Worm (Caenorhabditis elegans) whole organism, young adult: ENCODE results near the gene Y38E10A.28.

ENCODE experiments used
- T07F8.4 ChIP-seq: sonication (generic microtip); optimal IDR thresholded peaks from 2 replicates; lab custom pipeline; 2016; ENCODE audit warnings: mild to moderate bottlenecking, missing genetic modification characterization, moderate library complexity, missing compliant biosample characterization
- Y53G8AR.9 ChIP-seq: fragments of 200-800 bp; sonication (Bioruptor generic); conservative IDR thresholded peaks from 2 replicates; pipeline ENCODE4 v1.3.6; 2022; ENCODE audit warnings: missing genetic modification reagents, missing genetic modification characterization, missing compliant biosample characterization
- Y56A3A.18 ChIP-seq: fragments of 200-800 bp; sonication (Bioruptor generic); IDR thresholded peaks from 2 replicates; pipeline ENCODE4 v1.3.6; 2022; ENCODE audit warnings: missing genetic modification reagents, missing genetic modification characterization, missing compliant biosample characterization
- Y67H2A.10 ChIP-seq: fragments of 200-800 bp; sonication (Bioruptor generic); conservative IDR thresholded peaks from 2 replicates; pipeline ENCODE4 v1.3.6; 2022; ENCODE audit warnings: missing genetic modification reagents, missing genetic modification characterization, missing compliant biosample characterization
- ZK185.1 ChIP-seq: sonication (generic microtip); optimal IDR thresholded peaks from 2 replicates; lab custom pipeline; 2016; ENCODE audit warnings: mild to moderate bottlenecking, missing genetic modification characterization, missing compliant biosample characterization; ENCODE audit not compliant: poor library complexity, severe bottlenecking
- aptf-3 ChIP-seq: fragments of 200-800 bp; sonication (Bioruptor generic); IDR thresholded peaks from 2 replicates; pipeline ENCODE4 v1.3.6; 2022; ENCODE audit warnings: missing genetic modification characterization, missing compliant biosample characterization
- athp-1 ChIP-seq: sonication (generic microtip); optimal IDR thresholded peaks from 2 replicates; lab custom pipeline; 2017; ENCODE audit warnings: mild to moderate bottlenecking, missing genetic modification characterization, missing compliant biosample characterization
- attf-3 ChIP-seq: fragments of 200-800 bp; sonication (Bioruptor generic); conservative IDR thresholded peaks from 2 replicates; pipeline ENCODE4 v1.3.6; 2022; ENCODE audit warnings: missing genetic modification reagents, missing genetic modification characterization, missing compliant biosample characterization
- attf-5 ChIP-seq: fragments of 200-800 bp; sonication (Bioruptor generic); optimal IDR thresholded peaks from 2 replicates; lab custom pipeline; 2018; ENCODE audit warnings: mild to moderate bottlenecking, missing genetic modification characterization, missing compliant biosample characterization
- attf-6 ChIP-seq: fragments of 200-800 bp; sonication (Bioruptor generic); IDR thresholded peaks from 2 replicates; pipeline ENCODE4 v1.3.6; 2022; ENCODE audit warnings: missing genetic modification reagents, missing genetic modification characterization, missing compliant biosample characterization
- ccch-3 ChIP-seq: fragments of 200-800 bp; sonication (Bioruptor generic); optimal IDR thresholded peaks from 2 replicates; lab custom pipeline; 2018; ENCODE audit warnings: mild to moderate bottlenecking, missing genetic modification characterization, missing compliant biosample characterization
- ceh-91 ChIP-seq: fragments of 200-800 bp; sonication (Bioruptor generic); IDR thresholded peaks from 2 replicates; pipeline ENCODE4 v1.3.6; 2022; ENCODE audit warnings: missing genetic modification reagents, missing genetic modification characterization, missing compliant biosample characterization
- die-1 ChIP-seq: sonication (generic microtip); optimal IDR thresholded peaks from 2 replicates; lab custom pipeline; 2016; ENCODE audit warnings: missing genotype, mild to moderate bottlenecking, missing genetic modification characterization, missing compliant biosample characterization
- efl-1 ChIP-seq: fragments of 150-350 bp; optimal IDR thresholded peaks from 2 replicates; lab custom pipeline; 2014; ENCODE audit warnings: missing biosample characterization, missing genetic modification reagents, missing genetic modification characterization
- egrh-3 ChIP-seq: fragments of 200-800 bp; sonication (Bioruptor generic); IDR thresholded peaks from 2 replicates; pipeline ENCODE4 v1.3.6; 2022; ENCODE audit warnings: missing genetic modification reagents, missing genetic modification characterization, missing compliant biosample characterization
- ekl-4 ChIP-seq: fragments of 200-800 bp; sonication (Bioruptor generic); IDR thresholded peaks from 2 replicates; pipeline ENCODE4 v1.3.6; 2022; ENCODE audit warnings: missing genetic modification reagents, missing genetic modification characterization, missing compliant biosample characterization
- ets-4 ChIP-seq: fragments of 200-800 bp; sonication (Bioruptor generic); optimal IDR thresholded peaks from 2 replicates; lab custom pipeline; 2018; ENCODE audit warnings: mild to moderate bottlenecking, missing genetic modification characterization, missing compliant biosample characterization
- gei-17 ChIP-seq: fragments of 200-800 bp; sonication (Bioruptor generic); optimal IDR thresholded peaks from 2 replicates; lab custom pipeline; 2018; ENCODE audit warnings: mild to moderate bottlenecking, missing genetic modification characterization, missing compliant biosample characterization
- him-1 ChIP-seq: sonication (generic microtip); optimal IDR thresholded peaks from 2 replicates; lab custom pipeline; 2016; ENCODE audit warnings: missing genotype, missing genetic modification reagents, missing genetic modification characterization, missing compliant biosample characterization
- hlh-26 ChIP-seq: fragments of 200-800 bp; sonication (Bioruptor generic); conservative IDR thresholded peaks from 2 replicates; pipeline ENCODE4 v1.3.6; 2022; ENCODE audit warnings: missing genetic modification reagents, missing genetic modification characterization, missing compliant biosample characterization
- hmg-1.2 ChIP-seq: fragments of 200-800 bp; sonication (Bioruptor generic); IDR thresholded peaks from 2 replicates; pipeline ENCODE4 v1.3.6; 2022; ENCODE audit warnings: missing genetic modification reagents, missing genetic modification characterization, missing compliant biosample characterization
- hsf-1 ChIP-seq: fragments of 200-800 bp; sonication (Bioruptor generic); IDR thresholded peaks from 2 replicates; pipeline ENCODE4 v1.3.6; 2022; ENCODE audit warnings: missing genetic modification reagents, missing genetic modification characterization, missing compliant biosample characterization
- lag-1 ChIP-seq: fragments of 200-800 bp; sonication (Bioruptor generic); IDR thresholded peaks from 2 replicates; pipeline ENCODE4 v1.3.6; 2022; ENCODE audit warnings: missing genetic modification reagents, missing genetic modification characterization, missing compliant biosample characterization
- let-607 ChIP-seq, 2 experiments: fragments of 200-800 bp in 1 of 2; sonication (Bioruptor generic) in 1 of 2; sonication (generic microtip) in 1 of 2; optimal IDR thresholded peaks; 2 replicates each; lab custom pipeline; 2016 to 2018; ENCODE audit warnings: mild to moderate bottlenecking in 2 of 2, missing compliant biosample characterization in 2 of 2, missing genetic modification characterization in 2 of 2, moderate library complexity in 2 of 2, missing genotype in 1 of 2
- lin-26 ChIP-seq: fragments of 200-800 bp; sonication (Bioruptor generic); IDR thresholded peaks from 2 replicates; pipeline ENCODE4 v1.3.6; 2022; ENCODE audit warnings: missing genetic modification reagents, missing genetic modification characterization, missing compliant biosample characterization
- madf-6 ChIP-seq: fragments of 200-800 bp; sonication (Bioruptor generic); IDR thresholded peaks from 2 replicates; pipeline ENCODE4 v1.3.6; 2022; ENCODE audit warnings: missing genetic modification reagents, missing genetic modification characterization, missing compliant biosample characterization
- madf-8 ChIP-seq: fragments of 200-800 bp; sonication (Bioruptor generic); conservative IDR thresholded peaks from 2 replicates; pipeline ENCODE4 v1.3.6; 2022; ENCODE audit warnings: missing genetic modification reagents, missing genetic modification characterization, missing compliant biosample characterization
- mcd-1 ChIP-seq: fragments of 200-800 bp; sonication (Bioruptor generic); IDR thresholded peaks from 2 replicates; pipeline ENCODE4 v1.3.6; 2022; ENCODE audit warnings: missing genetic modification reagents, missing genetic modification characterization, missing compliant biosample characterization
- mel-28 ChIP-seq: sonication (generic microtip); optimal IDR thresholded peaks from 2 replicates; lab custom pipeline; 2016; ENCODE audit warnings: borderline replicate concordance, mild to moderate bottlenecking, missing genetic modification characterization, missing compliant biosample characterization
- nfyb-1 ChIP-seq: fragments of 200-800 bp; sonication (Bioruptor generic); IDR thresholded peaks from 2 replicates; pipeline ENCODE4 v1.3.6; 2022; ENCODE audit warnings: missing genetic modification reagents, missing genetic modification characterization, missing compliant biosample characterization
- nhr-179 ChIP-seq: sonication (generic microtip); optimal IDR thresholded peaks from 2 replicates; lab custom pipeline; 2016; ENCODE audit warnings: mild to moderate bottlenecking, missing genetic modification characterization, missing compliant biosample characterization
- nhr-27 ChIP-seq: fragments of 200-800 bp; sonication (Bioruptor generic); optimal IDR thresholded peaks from 2 replicates; lab custom pipeline; 2018; ENCODE audit warnings: mild to moderate bottlenecking, missing genetic modification characterization, moderate library complexity, missing compliant biosample characterization
- pbrm-1 ChIP-seq: fragments of 200-800 bp; sonication (Bioruptor generic); IDR thresholded peaks from 2 replicates; pipeline ENCODE4 v1.3.6; 2022; ENCODE audit warnings: missing genetic modification reagents, missing genetic modification characterization, missing compliant biosample characterization
- rcor-1 ChIP-seq: fragments of 200-800 bp; sonication (Bioruptor generic); IDR thresholded peaks from 2 replicates; pipeline ENCODE4 v1.3.6; 2022; ENCODE audit warnings: missing genetic modification reagents, missing genetic modification characterization, missing compliant biosample characterization
- snpc-3.4 ChIP-seq: sonication (generic microtip); optimal IDR thresholded peaks from 2 replicates; lab custom pipeline; 2017; ENCODE audit warnings: missing genetic modification characterization, mild to moderate bottlenecking, missing compliant biosample characterization, antibody characterized with exemption, moderate library complexity, missing genotype, missing genetic modification reagents
- snpc-4 ChIP-seq, 5 experiments: fragments of 150-350 bp in 1 of 5; sonication (generic microtip) in 4 of 5; optimal IDR thresholded peaks; 2 replicates each; lab custom pipeline; 2014 to 2018; ENCODE audit warnings: missing genetic modification characterization in 5 of 5, missing biosample characterization in 3 of 5, antibody characterized with exemption in 2 of 5, mild to moderate bottlenecking in 2 of 5, missing compliant biosample characterization in 2 of 5, missing genotype in 2 of 5, moderate library complexity in 2 of 5, missing genetic modification reagents in 1 of 5
- somi-1 ChIP-seq: fragments of 200-800 bp; sonication (Bioruptor generic); optimal IDR thresholded peaks from 2 replicates; lab custom pipeline; 2018; ENCODE audit warnings: mild to moderate bottlenecking, missing genetic modification characterization, missing compliant biosample characterization
- tbp1 ChIP-seq: fragments of 200-800 bp; sonication (Bioruptor generic); optimal IDR thresholded peaks from 2 replicates; lab custom pipeline; 2018; ENCODE audit warnings: mild to moderate bottlenecking, missing genetic modification characterization, missing compliant biosample characterization
- zfh-2 ChIP-seq: fragments of 200-800 bp; sonication (Bioruptor generic); conservative IDR thresholded peaks from 2 replicates; pipeline ENCODE4 v1.3.6; 2022; ENCODE audit warnings: missing genetic modification reagents, missing genetic modification characterization, missing compliant biosample characterization
- ztf-18 ChIP-seq: sonication (generic microtip); optimal IDR thresholded peaks from 2 replicates; lab custom pipeline; 2016; ENCODE audit warnings: missing genotype, mild to moderate bottlenecking, missing genetic modification characterization, missing compliant biosample characterization
- ztf-26 ChIP-seq: sonication (generic microtip); optimal IDR thresholded peaks from 2 replicates; lab custom pipeline; 2017; ENCODE audit warnings: missing genetic modification characterization, missing compliant biosample characterization
- ztf-3 ChIP-seq: fragments of 200-800 bp; sonication (Bioruptor generic); optimal IDR thresholded peaks from 2 replicates; lab custom pipeline; 2018; ENCODE audit warnings: mild to moderate bottlenecking, missing genetic modification characterization, missing compliant biosample characterization

Y38E10A.28 gene

DNA sequence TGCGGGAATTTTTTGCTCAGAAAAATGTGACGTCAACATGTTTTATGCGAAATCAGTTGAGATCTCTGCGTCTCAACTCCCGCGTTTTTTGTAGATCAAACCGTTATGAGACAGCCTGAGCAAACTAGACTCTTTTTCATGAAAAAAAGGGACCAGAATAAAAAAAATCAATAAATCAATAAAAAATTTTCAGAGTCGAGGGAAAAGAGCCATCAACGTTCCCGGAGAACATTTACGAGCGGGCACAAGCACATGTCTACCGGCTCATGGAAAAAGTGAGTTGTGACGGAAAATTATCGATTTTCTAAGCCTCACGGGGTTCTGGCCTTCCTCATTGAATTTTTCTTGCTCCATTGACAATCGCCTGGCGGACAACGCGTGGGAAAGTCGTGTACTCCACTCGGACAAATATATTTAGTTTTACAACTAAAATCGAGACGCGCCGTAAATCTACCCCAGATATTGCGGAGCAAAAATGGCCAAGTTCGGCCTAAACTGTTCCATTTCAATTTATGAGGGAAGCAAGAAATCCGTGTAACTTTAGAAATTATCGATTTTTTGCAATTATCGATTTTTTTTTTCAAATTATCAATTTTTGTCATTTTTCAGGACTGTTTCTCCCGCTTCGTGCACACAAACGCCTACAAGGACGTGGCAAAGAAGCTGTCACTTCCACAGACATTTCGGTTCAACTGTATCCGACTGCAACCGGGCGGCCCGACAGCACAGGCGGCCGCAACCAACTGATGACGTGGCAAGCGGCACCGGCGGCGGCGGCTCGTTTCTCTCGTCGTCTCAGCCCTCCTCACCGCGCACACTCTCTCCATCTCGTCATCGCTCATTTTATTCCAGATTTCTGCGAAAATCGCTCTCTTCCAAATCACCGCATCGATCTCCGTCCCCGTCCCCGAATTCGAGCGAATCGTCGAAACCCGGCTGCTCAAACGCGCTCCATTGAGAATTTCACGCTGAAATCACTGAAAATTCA, 41.7 kb downstream of the Y38E10A.28 start:
- no peak for TF ChIP-seq nfyb-1 (GFP tag; lab: Robert Waterston, UW)
- TF ChIP-seq somi-1: no peak
- TF ChIP-seq nhr-27 (tag; lab: Kevin White, UChicago): no peak
- TF ChIP-seq hmg-1.2 (GFP tag; lab: Robert Waterston, UW): peak; percentile 39
- TF ChIP-seq ccch-3 (GFP tag; lab: Kevin White, UChicago): no peak
- no peak for TF ChIP-seq ztf-18
- no peak for TF ChIP-seq snpc-3.4 (tag; lab: Kevin White, UChicago)
- TF ChIP-seq die-1 (tag; lab: Kevin White, UChicago): no peak
- no peak for TF ChIP-seq snpc-4 (GFP tag; optimal IDR thresholded peaks at IDR 0.05; lab: Kevin White, UChicago)
- TF ChIP-seq snpc-4 (tag; optimal IDR thresholded peaks at IDR 0.05; lab: Kevin White, UChicago): peak in 1 of 4 experiments; percentile 4
- TF ChIP-seq ZK185.1 (tag; lab: Kevin White, UChicago): no peak
- TF ChIP-seq rcor-1 (GFP tag; lab: Robert Waterston, UW): no peak
- TF ChIP-seq mcd-1 (GFP tag; lab: Robert Waterston, UW): peak; percentile 3; the same call in 1 of the 2 replicates
- TF ChIP-seq nhr-179: no peak
- peak; percentile 94 for TF ChIP-seq zfh-2 (GFP tag; lab: Robert Waterston, UW)
- TF ChIP-seq mel-28 (tag; lab: Kevin White, UChicago): peak; percentile 16
- peak; percentile 43; the same call in 1 of the 2 replicates for TF ChIP-seq pbrm-1 (GFP tag; lab: Robert Waterston, UW)
- TF ChIP-seq attf-5: no peak
- peak; percentile 11 for TF ChIP-seq him-1
- TF ChIP-seq attf-6 (GFP tag; lab: Robert Waterston, UW): no peak
- peak; percentile 15 to 19 for TF ChIP-seq let-607 (tag; optimal IDR thresholded peaks at IDR 0.05; lab: Kevin White, UChicago)
- 0 out of 2 replicates have a peak, but pooled peaks have one; percentile 8 for TF ChIP-seq attf-3
- peak; percentile 61; the same call in 1 of the 2 replicates for TF ChIP-seq egrh-3 (GFP tag; lab: Robert Waterston, UW)
- no peak for TF ChIP-seq ztf-26 (tag; lab: Kevin White, UChicago)

ce11 chrII:12671892-12672291, 42.4 kb downstream of the Y38E10A.28 start:
- TF ChIP-seq gei-17 (no peak), ceh-91 (GFP tag; lab: Robert Waterston, UW) (0 out of 2 replicates have a peak, but pooled peaks have one; percentile 15), hsf-1 (peak; percentile 60), madf-6 (peak; percentile 68), Y56A3A.18 (GFP tag; lab: Robert Waterston, UW) (0 out of 2 replicates have a peak, but pooled peaks have one; percentile 7), ekl-4 (GFP tag; lab: Robert Waterston, UW) (0 out of 2 replicates have a peak, but pooled peaks have one; percentile 7), attf-3 (no peak), ets-4 (GFP tag; lab: Kevin White, UChicago) (no peak), efl-1 (GFP tag; lab: Kevin White, UChicago) (peak; percentile 32), madf-8 (GFP tag; lab: Robert Waterston, UW) (peak; percentile 24; the same call in 1 of the 2 replicates), pbrm-1 (GFP tag; lab: Robert Waterston, UW) (0 out of 2 replicates have a peak, but pooled peaks have one; percentile 38), mcd-1 (GFP tag; lab: Robert Waterston, UW) (peak; percentile 25; the same call in 1 of the 2 replicates)

DNA sequence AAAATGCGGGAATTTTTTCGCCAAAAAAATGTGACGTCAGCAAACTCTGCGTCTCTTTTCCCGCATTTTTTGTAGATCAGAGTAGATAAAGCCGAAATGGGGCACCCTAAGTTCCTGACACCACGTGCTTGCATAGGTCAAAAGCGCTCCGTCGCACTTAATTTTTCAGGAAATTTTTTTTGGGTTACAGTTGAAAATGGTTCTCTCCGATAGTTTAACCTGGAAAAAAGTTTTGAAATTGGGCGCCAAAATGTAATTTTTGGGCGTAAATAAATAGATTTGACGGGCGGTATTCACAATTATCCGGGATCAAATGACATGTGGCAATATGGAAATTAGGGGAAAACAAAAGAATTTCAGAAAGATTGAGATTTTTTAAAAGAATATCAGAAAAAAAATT, 43.0 kb downstream of the Y38E10A.28 start:
- TF ChIP-seq ZK185.1 (tag; lab: Kevin White, UChicago): no peak
- TF ChIP-seq ets-4 (GFP tag; lab: Kevin White, UChicago): no peak
- peak; percentile 25; the same call in 1 of the 2 replicates for TF ChIP-seq lin-26 (GFP tag; lab: Robert Waterston, UW)
- TF ChIP-seq aptf-3 (GFP tag; lab: Robert Waterston, UW): no peak
- TF ChIP-seq ztf-3 (GFP tag; lab: Kevin White, UChicago): no peak
- no peak for TF ChIP-seq Y67H2A.10 (GFP tag; lab: Robert Waterston, UW)
- peak; percentile 15 for TF ChIP-seq tbp1
- TF ChIP-seq Y53G8AR.9: no peak
- TF ChIP-seq T07F8.4 (tag; lab: Kevin White, UChicago): no peak
- no peak for TF ChIP-seq hlh-26 (GFP tag; lab: Robert Waterston, UW)
- TF ChIP-seq die-1 (tag; lab: Kevin White, UChicago): no peak
- TF ChIP-seq let-607 (tag; optimal IDR thresholded peaks at IDR 0.05; lab: Kevin White, UChicago): no peak
- no peak for TF ChIP-seq lag-1 (GFP tag; lab: Robert Waterston, UW)
- peak; percentile 29 for TF ChIP-seq athp-1 (tag; lab: Kevin White, UChicago)
- 0 out of 2 replicates have a peak, but pooled peaks have one; percentile 11 for TF ChIP-seq attf-3
